Worm (Caenorhabditis elegans) whole organism, L1 larva: ENCODE measurements around the gene T26A5.2.

Source experiments
- C04F5.9 ChIP-seq: sonication (generic microtip); optimal IDR thresholded peaks from 2 replicates; lab custom pipeline; 2016; ENCODE audit warnings: missing genetic modification characterization, missing compliant biosample characterization
- C16A3.4 ChIP-seq: fragments of 150-350 bp; optimal IDR thresholded peaks from 2 replicates; lab custom pipeline; 2014; ENCODE audit warnings: missing biosample characterization, missing genetic modification characterization
- F16B12.6 ChIP-seq: fragments of 150-350 bp; optimal IDR thresholded peaks from 2 replicates; lab custom pipeline; 2014; ENCODE audit warnings: missing biosample characterization, missing genetic modification characterization
- ama-1 ChIP-seq: fragments of 150-350 bp; optimal IDR thresholded peaks from 2 replicates; lab custom pipeline; 2014
- blmp-1 ChIP-seq: fragments of 150-350 bp; optimal IDR thresholded peaks from 2 replicates; lab custom pipeline; 2014; ENCODE audit warnings: missing biosample characterization, missing genetic modification characterization
- ceh-63 ChIP-seq: fragments of 200-800 bp; sonication (Bioruptor generic); optimal IDR thresholded peaks from 2 replicates; lab custom pipeline; 2018; ENCODE audit warnings: mild to moderate bottlenecking, missing genetic modification characterization, missing compliant biosample characterization
- ces-1 ChIP-seq: fragments of 150-350 bp; optimal IDR thresholded peaks from 2 replicates; lab custom pipeline; 2014; ENCODE audit warnings: missing biosample characterization, missing genetic modification reagents, missing genetic modification characterization
- dpl-1 ChIP-seq, 3 experiments: fragments of 150-350 bp in 2 of 3; sonication (generic microtip) in 1 of 3; optimal IDR thresholded peaks; 2 replicates each; lab custom pipeline; 2014 to 2017; ENCODE audit warnings: missing biosample characterization in 3 of 3, missing genetic modification characterization in 3 of 3, missing genetic modification reagents in 3 of 3
- dsc-1 ChIP-seq: sonication (generic microtip); optimal IDR thresholded peaks from 2 replicates; lab custom pipeline; 2016; ENCODE audit warnings: mild to moderate bottlenecking, missing genetic modification characterization, missing compliant biosample characterization
- efl-1 ChIP-seq, 4 experiments: fragments of 150-350 bp; optimal IDR thresholded peaks in 3 of 4; peaks in 1 of 4; 1 replicate in 1 of 4; 2 replicates in 3 of 4; lab custom pipeline; 2014; ENCODE audit warnings: missing biosample characterization in 2 of 4, missing genetic modification characterization in 2 of 4, missing genetic modification reagents in 2 of 4
- egl-27 ChIP-seq, 2 experiments: fragments of 150-350 bp in 1 of 2; sonication (generic microtip); optimal IDR thresholded peaks; 3 replicates each; lab custom pipeline; 2017 to 2018; ENCODE audit warnings: missing biosample characterization in 2 of 2, missing genetic modification characterization in 2 of 2, missing genetic modification reagents in 2 of 2
- elt-3 ChIP-seq, 6 experiments: fragments of 150-350 bp in 1 of 6; sonication (generic microtip); optimal IDR thresholded peaks; 2 replicates each; lab custom pipeline; 2017 to 2018; ENCODE audit warnings: missing biosample characterization in 6 of 6, missing genetic modification characterization in 6 of 6, inconsistent platforms in 1 of 6
- ets-5 ChIP-seq: fragments of 200-800 bp; sonication (Bioruptor generic); IDR thresholded peaks from 2 replicates; pipeline ENCODE4 v1.3.6; 2022; ENCODE audit warnings: missing genetic modification characterization, missing compliant biosample characterization
- fos-1 ChIP-seq: fragments of 150-350 bp; optimal IDR thresholded peaks from 2 replicates; lab custom pipeline; 2014; ENCODE audit warnings: missing biosample characterization, missing genetic modification characterization
- grh-1 ChIP-seq: fragments of 200-800 bp; sonication (Bioruptor generic); IDR thresholded peaks from 2 replicates; pipeline ENCODE4 v1.3.6; 2022; ENCODE audit warnings: missing genetic modification reagents, missing genetic modification characterization, missing compliant biosample characterization
- hlh-17 ChIP-seq: fragments of 200-800 bp; sonication (Bioruptor generic); optimal IDR thresholded peaks from 2 replicates; lab custom pipeline; 2018; ENCODE audit warnings: missing genetic modification characterization, mild to moderate bottlenecking, missing compliant biosample characterization, moderate library complexity, borderline replicate concordance
- lin-13 ChIP-seq: fragments of 150-350 bp; optimal IDR thresholded peaks from 2 replicates; lab custom pipeline; 2014; ENCODE audit warnings: missing biosample characterization, missing genetic modification reagents, missing genetic modification characterization
- lin-14 ChIP-seq: fragments of 200-800 bp; sonication (Bioruptor generic); optimal IDR thresholded peaks from 2 replicates; lab custom pipeline; 2018; ENCODE audit warnings: mild to moderate bottlenecking, missing genetic modification characterization, moderate library complexity, missing compliant biosample characterization
- lin-15B ChIP-seq: fragments of 150-350 bp; sonication (generic microtip); optimal IDR thresholded peaks from 3 replicates; lab custom pipeline; 2014; ENCODE audit warnings: missing biosample characterization, missing genetic modification characterization
- lin-35 ChIP-seq, 2 experiments: fragments of 150-350 bp; optimal IDR thresholded peaks; 2 replicates each; lab custom pipeline; 2014; ENCODE audit warnings: missing biosample characterization in 2 of 2, missing genetic modification characterization in 2 of 2, missing genetic modification reagents in 2 of 2
- lin-39 ChIP-seq: fragments of 150-350 bp; optimal IDR thresholded peaks from 2 replicates; lab custom pipeline; 2014; ENCODE audit warnings: missing biosample characterization, missing genetic modification reagents, missing genetic modification characterization
- lir-3 ChIP-seq: sonication (generic microtip); optimal IDR thresholded peaks from 2 replicates; lab custom pipeline; 2016; ENCODE audit warnings: mild to moderate bottlenecking, missing genetic modification characterization, moderate library complexity, missing compliant biosample characterization; ENCODE audit not compliant: poor library complexity
- mab-9 ChIP-seq: fragments of 200-800 bp; sonication (Bioruptor generic); IDR thresholded peaks from 2 replicates; pipeline ENCODE4 v1.3.6; 2022; ENCODE audit warnings: missing genetic modification reagents, missing genetic modification characterization, missing compliant biosample characterization
- mdl-1 ChIP-seq, 2 experiments: fragments of 150-350 bp; optimal IDR thresholded peaks; 2 replicates each; lab custom pipeline; 2014 to 2017; ENCODE audit warnings: missing biosample characterization in 2 of 2, missing genetic modification characterization in 2 of 2, inconsistent platforms in 1 of 2
- mef-2 ChIP-seq: fragments of 150-350 bp; optimal IDR thresholded peaks from 2 replicates; lab custom pipeline; 2014; ENCODE audit warnings: missing biosample characterization, missing genetic modification characterization
- mep-1 ChIP-seq: fragments of 150-350 bp; optimal IDR thresholded peaks from 2 replicates; lab custom pipeline; 2014; ENCODE audit warnings: missing biosample characterization, missing genetic modification characterization
- nhr-11 ChIP-seq: fragments of 150-350 bp; optimal IDR thresholded peaks from 2 replicates; lab custom pipeline; 2014; ENCODE audit warnings: missing biosample characterization, missing genetic modification characterization
- nhr-12 ChIP-seq: sonication (generic microtip); optimal IDR thresholded peaks from 2 replicates; lab custom pipeline; 2017; ENCODE audit warnings: missing biosample characterization, missing genetic modification characterization
- nhr-19 ChIP-seq: fragments of 200-800 bp; sonication (Bioruptor generic); conservative IDR thresholded peaks from 2 replicates; pipeline ENCODE4 v1.3.6; 2022; ENCODE audit warnings: missing genetic modification characterization, missing compliant biosample characterization
- nhr-20 ChIP-seq: sonication (generic microtip); optimal IDR thresholded peaks from 2 replicates; lab custom pipeline; 2016; ENCODE audit warnings: mild to moderate bottlenecking, missing genetic modification characterization, missing compliant biosample characterization
- nhr-71 ChIP-seq: sonication (generic microtip); optimal IDR thresholded peaks from 2 replicates; lab custom pipeline; 2016; ENCODE audit warnings: mild to moderate bottlenecking, missing genetic modification characterization, moderate library complexity, missing compliant biosample characterization
- nhr-76 ChIP-seq: sonication (generic microtip); optimal IDR thresholded peaks from 2 replicates; lab custom pipeline; 2017; ENCODE audit warnings: missing biosample characterization, missing genetic modification characterization
- nhr-84 ChIP-seq: sonication (generic microtip); optimal IDR thresholded peaks from 2 replicates; lab custom pipeline; 2017; ENCODE audit warnings: missing biosample characterization, missing genetic modification characterization
- nhr-85 ChIP-seq: sonication (generic microtip); peaks from one replicate; lab custom pipeline; 2016; ENCODE audit warnings: missing genetic modification characterization, inconsistent platforms, missing compliant biosample characterization
- nhr-90 ChIP-seq: sonication (generic microtip); optimal IDR thresholded peaks from 2 replicates; lab custom pipeline; 2016; ENCODE audit warnings: mild to moderate bottlenecking, missing genetic modification characterization, missing compliant biosample characterization; ENCODE audit not compliant: poor library complexity
- pag-3 ChIP-seq: sonication (generic microtip); optimal IDR thresholded peaks from 2 replicates; lab custom pipeline; 2017; ENCODE audit warnings: missing genetic modification characterization, mild to moderate bottlenecking, missing compliant biosample characterization, antibody characterized with exemption, borderline replicate concordance; ENCODE audit not compliant: insufficient read depth
- skn-1 ChIP-seq: fragments of 150-350 bp; optimal IDR thresholded peaks from 2 replicates; lab custom pipeline; 2014; ENCODE audit warnings: missing biosample characterization, missing genetic modification characterization
- snpc-4 ChIP-seq: fragments of 150-350 bp; optimal IDR thresholded peaks from 2 replicates; lab custom pipeline; 2014; ENCODE audit warnings: missing biosample characterization, missing genetic modification characterization
- snu-23 ChIP-seq: sonication (generic microtip); optimal IDR thresholded peaks from 2 replicates; lab custom pipeline; 2016; ENCODE audit warnings: missing genetic modification characterization, missing compliant biosample characterization
- swsn-7 ChIP-seq: sonication (generic microtip); optimal IDR thresholded peaks from 2 replicates; lab custom pipeline; 2016; ENCODE audit warnings: missing genetic modification characterization, missing compliant biosample characterization
- tbx-2 ChIP-seq: sonication (generic microtip); optimal IDR thresholded peaks from 2 replicates; lab custom pipeline; 2016; ENCODE audit warnings: missing genetic modification characterization, missing compliant biosample characterization
- tlp-1 ChIP-seq: fragments of 150-350 bp; optimal IDR thresholded peaks from 2 replicates; lab custom pipeline; 2014; ENCODE audit warnings: missing biosample characterization, missing genetic modification characterization
- unc-86 ChIP-seq: sonication (generic microtip); optimal IDR thresholded peaks from 2 replicates; lab custom pipeline; 2016; ENCODE audit warnings: missing genetic modification characterization, missing compliant biosample characterization
- vab-15 ChIP-seq: sonication (generic microtip); optimal IDR thresholded peaks from 2 replicates; lab custom pipeline; 2017; ENCODE audit warnings: missing genotype, mild to moderate bottlenecking, missing genetic modification characterization, missing compliant biosample characterization
- ztf-11 ChIP-seq, 2 experiments: sonication (generic microtip); optimal IDR thresholded peaks; 2 replicates each; lab custom pipeline; 2016 to 2017; ENCODE audit warnings: missing genetic modification characterization in 2 of 2, missing biosample characterization in 1 of 2, missing compliant biosample characterization in 1 of 2
- ztf-4 ChIP-seq: fragments of 150-350 bp; optimal IDR thresholded peaks from 2 replicates; lab custom pipeline; 2014; ENCODE audit warnings: missing biosample characterization, missing genetic modification characterization

T26A5.2 gene

ce11 chrIII:6444335-6444734 is 22.8 kb upstream of the T26A5.2 start, which contains the start of gene C05D11.13 (continued):
- no peak for TF ChIP-seq grh-1
- TF ChIP-seq nhr-85 (tag; lab: Kevin White, UChicago): peak; percentile 11
- no peak for TF ChIP-seq tlp-1 (tag; lab: Kevin White, UChicago)
- TF ChIP-seq nhr-76 (tag; lab: Kevin White, UChicago): no peak
- TF ChIP-seq swsn-7 (tag; lab: Kevin White, UChicago): no peak
- no peak for TF ChIP-seq pag-3 (tag; lab: Kevin White, UChicago)
- 0 out of 2 replicates have a peak, but pooled peaks have one; percentile 3 for TF ChIP-seq nhr-19 (GFP tag; lab: Robert Waterston, UW)
- no peak for TF ChIP-seq nhr-12 (tag; lab: Kevin White, UChicago)
- no peak for TF ChIP-seq ztf-11 (tag; optimal IDR thresholded peaks at IDR 0.05; lab: Kevin White, UChicago)
- no peak for TF ChIP-seq ceh-63 (GFP tag; lab: Kevin White, UChicago)
- no peak for TF ChIP-seq lin-39
- peak; percentile 65 for TF ChIP-seq ama-1 (lab: Kevin White, UChicago)
- TF ChIP-seq dsc-1 (tag; lab: Kevin White, UChicago): no peak
- peak; percentile 11 for TF ChIP-seq F16B12.6 (tag; lab: Kevin White, UChicago)
- peak; percentile 34 for TF ChIP-seq C16A3.4
- peak; percentile 25 to 52 for TF ChIP-seq efl-1 (optimal IDR thresholded peaks at IDR 0.05; lab: Kevin White, UChicago)
- peak; percentile 11 to 13 for TF ChIP-seq efl-1 (GFP tag; optimal IDR thresholded peaks at IDR 0.05 in 1 of 2; lab: Kevin White, UChicago)
- TF ChIP-seq nhr-84: no peak
- no peak for TF ChIP-seq lir-3 (tag; lab: Kevin White, UChicago)
- TF ChIP-seq egl-27 (tag; optimal IDR thresholded peaks at IDR 0.05; lab: Kevin White, UChicago): no peak
- TF ChIP-seq lin-14: peak; percentile 62
- no peak for TF ChIP-seq unc-86 (tag; lab: Kevin White, UChicago)
- no peak for TF ChIP-seq vab-15
- TF ChIP-seq nhr-71 (tag; lab: Kevin White, UChicago): peak; percentile 50
- TF ChIP-seq hlh-17 (GFP tag; lab: Kevin White, UChicago): no peak
- TF ChIP-seq skn-1 (tag; lab: Kevin White, UChicago): no peak
- TF ChIP-seq mab-9: no peak
- peak in 1 of 6 experiments; percentile 16 for TF ChIP-seq elt-3 (tag; optimal IDR thresholded peaks at IDR 0.05; lab: Kevin White, UChicago)
- TF ChIP-seq, all 84 proteins: peak for 22

- no peak for TF ChIP-seq nhr-71 (tag; lab: Kevin White, UChicago)
- TF ChIP-seq ces-1 (GFP tag; lab: Kevin White, UChicago): no peak
- TF ChIP-seq C04F5.9 (tag; lab: Kevin White, UChicago): no peak
- no peak for TF ChIP-seq hlh-17 (GFP tag; lab: Kevin White, UChicago)
- no peak for TF ChIP-seq lin-15B (tag; lab: Kevin White, UChicago)
- no peak for TF ChIP-seq dsc-1 (tag; lab: Kevin White, UChicago)
- TF ChIP-seq lin-13 (GFP tag; lab: Kevin White, UChicago): no peak
- TF ChIP-seq dpl-1 (GFP tag; optimal IDR thresholded peaks at IDR 0.05; lab: Kevin White, UChicago): no peak
- no peak for TF ChIP-seq nhr-90 (tag; lab: Kevin White, UChicago)
- TF ChIP-seq fos-1 (tag; lab: Kevin White, UChicago): no peak
- no peak for TF ChIP-seq pag-3 (tag; lab: Kevin White, UChicago)
These were observed 20.3 kb upstream of the T26A5.2 start, which contains the start of gene let-721 for ce11 chrIII:6446807-6447206. let-721 (minus strand) TSS chrIII:6446907.

ce11 chrIII:6447521-6447920 is 19.6 kb upstream of the T26A5.2 start:
- TF ChIP-seq elt-3 (tag; optimal IDR thresholded peaks at IDR 0.05; lab: Kevin White, UChicago): peak in 1 of 6 experiments; percentile 49
- TF ChIP-seq lin-35 (GFP tag; optimal IDR thresholded peaks at IDR 0.05; lab: Kevin White, UChicago): peak; percentile 13 to 49
- peak; percentile 77 for TF ChIP-seq nhr-20 (tag; lab: Kevin White, UChicago)
- no peak for TF ChIP-seq C04F5.9 (tag; lab: Kevin White, UChicago)
- no peak for TF ChIP-seq ets-5
- TF ChIP-seq snu-23: peak; percentile 68
- TF ChIP-seq efl-1 (optimal IDR thresholded peaks at IDR 0.05; lab: Kevin White, UChicago): peak in 1 of 2 experiments; percentile 1
- no peak for TF ChIP-seq efl-1 (GFP tag; optimal IDR thresholded peaks at IDR 0.05 in 1 of 2; lab: Kevin White, UChicago)
- peak; percentile 45 for TF ChIP-seq nhr-90 (tag; lab: Kevin White, UChicago)
- no peak for TF ChIP-seq mef-2 (tag; lab: Kevin White, UChicago)
- TF ChIP-seq nhr-11 (tag; lab: Kevin White, UChicago): peak; percentile 34
- TF ChIP-seq snpc-4 (tag; lab: Kevin White, UChicago): no peak
- TF ChIP-seq tlp-1 (tag; lab: Kevin White, UChicago): no peak
- peak; percentile 69 for TF ChIP-seq blmp-1 (tag; lab: Kevin White, UChicago)
- TF ChIP-seq tbx-2: peak; percentile 12
- peak; percentile 48 for TF ChIP-seq mep-1
- peak; percentile 27 for TF ChIP-seq lin-13 (GFP tag; lab: Kevin White, UChicago)
- peak; percentile 76 for TF ChIP-seq lin-14
- TF ChIP-seq mdl-1 (tag; optimal IDR thresholded peaks at IDR 0.05; lab: Kevin White, UChicago): peak in 1 of 2 experiments; percentile 66
- peak; percentile 67 for TF ChIP-seq nhr-71 (tag; lab: Kevin White, UChicago)
- peak; percentile 55 for TF ChIP-seq nhr-19 (GFP tag; lab: Robert Waterston, UW)
- TF ChIP-seq ztf-4 (tag; lab: Kevin White, UChicago): peak; percentile 62
